Worm (Caenorhabditis elegans) whole organism, L4 larva: ENCODE data around the gene F46F5.10.

ENCODE experiments used
- F44E2.7 ChIP-seq: fragments of 200-800 bp; sonication (Bioruptor generic); IDR thresholded peaks from 2 replicates; pipeline ENCODE4 v2.1.2; 2022; ENCODE audit warnings: missing genetic modification characterization, missing compliant biosample characterization
- dve-1 ChIP-seq: sonication (generic microtip); optimal IDR thresholded peaks from 2 replicates; lab custom pipeline; 2017; ENCODE audit warnings: antibody characterized with exemption, mild to moderate bottlenecking, missing genetic modification characterization, missing compliant biosample characterization; ENCODE audit not compliant: insufficient read depth
- hlh-30 ChIP-seq: sonication (generic microtip); optimal IDR thresholded peaks from 2 replicates; lab custom pipeline; 2017; ENCODE audit warnings: antibody characterized with exemption, mild to moderate bottlenecking, missing genetic modification characterization, missing compliant biosample characterization; ENCODE audit not compliant: insufficient read depth
- nhr-10 ChIP-seq: fragments of 150-350 bp; optimal IDR thresholded peaks from 2 replicates; lab custom pipeline; 2014; ENCODE audit warnings: missing biosample characterization, missing genetic modification characterization
- pha-4 ChIP-seq, 2 experiments: fragments of 150-350 bp in 1 of 2; fragments of 200-800 bp in 1 of 2; sonication (Bioruptor generic) in 1 of 2; IDR thresholded peaks in 1 of 2; optimal IDR thresholded peaks in 1 of 2; 2 replicates each; pipeline versions ENCODE4 v1.3.6 to Lab custom; 2014 to 2022; ENCODE audit warnings: missing genetic modification characterization in 2 of 2, missing genetic modification reagents in 2 of 2, missing biosample characterization in 1 of 2, missing compliant biosample characterization in 1 of 2
- pqm-1 ChIP-seq: sonication (generic microtip); optimal IDR thresholded peaks from 2 replicates; lab custom pipeline; 2017; ENCODE audit warnings: missing biosample characterization, missing genetic modification characterization
- unc-130 ChIP-seq: sonication (generic microtip); optimal IDR thresholded peaks from 2 replicates; lab custom pipeline; 2016; ENCODE audit warnings: missing genetic modification reagents, missing genetic modification characterization, missing compliant biosample characterization
- unc-39 ChIP-seq: sonication (generic microtip); optimal IDR thresholded peaks from 2 replicates; lab custom pipeline; 2017; ENCODE audit warnings: missing biosample characterization, missing genetic modification characterization
- unc-62 ChIP-seq, 3 experiments: fragments of 150-350 bp in 1 of 3; sonication (generic microtip); optimal IDR thresholded peaks in 2 of 3; peaks in 1 of 3; 1 replicate in 1 of 3; 2 replicates in 2 of 3; lab custom pipeline; 2014 to 2017; ENCODE audit warnings: missing biosample characterization in 3 of 3, missing genetic modification characterization in 3 of 3, missing genetic modification reagents in 3 of 3, missing genotype in 1 of 3

ce11 chrII:782903-783302, 40.7 kb upstream of the F46F5.10 start, which contains the start of gene Y39F10A.3:
- no peak for TF ChIP-seq hlh-30 (tag; lab: Kevin White, UChicago)
- TF ChIP-seq unc-39 (tag; lab: Kevin White, UChicago), result no peak
- TF ChIP-seq unc-130 (GFP tag; lab: Kevin White, UChicago), result no peak
- TF ChIP-seq F44E2.7 (GFP tag; lab: Robert Waterston, UW), result no peak
- TF ChIP-seq pqm-1, result no peak
- TF ChIP-seq unc-62 (GFP tag; optimal IDR thresholded peaks at IDR 0.05 in 1 of 2; lab: Kevin White, UChicago), result no peak
- TF ChIP-seq unc-62 (tag; optimal IDR thresholded peaks at IDR 0.05; lab: Kevin White, UChicago), result no peak
- TF ChIP-seq dve-1, result no peak
- TF ChIP-seq pha-4 (GFP tag; IDR thresholded peaks at IDR 0.05; lab: Robert Waterston, UW), result no peak
- no peak for TF ChIP-seq pha-4 (tag; optimal IDR thresholded peaks at IDR 0.05; lab: Kevin White, UChicago)
- no peak for TF ChIP-seq nhr-10
